Fruit fly (Drosophila melanogaster) S2 (cell line): ENCODE measurements around the gene CG11891.

Source experiments
- CG8478 ChIP-seq: fragments of >200 bp; optimal IDR thresholded peaks from 2 replicates; lab custom pipeline; 2018
- CTCF ChIP-seq, 2 experiments: fragments of >200 bp; optimal IDR thresholded peaks; 2 replicates each; lab custom pipeline; 2018

- TF ChIP-seq CG8478 (lab: Kevin White, UChicago) (no peak), CTCF (optimal IDR thresholded peaks at IDR 0.05; lab: Kevin White, UChicago) (peak; percentile 8 to 30)
These were observed 20.6 kb upstream of the CG11891 start, which contains the start of gene Nup358 for dm6 chr3R:25249145-25250141.
